Worm (Caenorhabditis elegans) whole organism, young adult: ENCODE results near the gene sec-23.

Experiments used
- C17E4.6 ChIP-seq: fragments of 200-800 bp; sonication (Bioruptor generic); IDR thresholded peaks from 2 replicates; pipeline ENCODE4 v1.3.6; 2022; ENCODE audit warnings: missing genetic modification reagents, missing genetic modification characterization, missing compliant biosample characterization
- F49E8.2 ChIP-seq: sonication (generic microtip); optimal IDR thresholded peaks from 3 replicates; lab custom pipeline; 2017; ENCODE audit warnings: missing genetic modification characterization, mild to moderate bottlenecking, missing compliant biosample characterization, antibody characterized with exemption, moderate library complexity; ENCODE audit not compliant: insufficient read depth
- F57A8.1 ChIP-seq: fragments of 200-800 bp; sonication (Bioruptor generic); optimal IDR thresholded peaks from 2 replicates; lab custom pipeline; 2018; ENCODE audit warnings: mild to moderate bottlenecking, missing genetic modification characterization, moderate library complexity, missing compliant biosample characterization
- T07F8.4 ChIP-seq: sonication (generic microtip); optimal IDR thresholded peaks from 2 replicates; lab custom pipeline; 2016; ENCODE audit warnings: mild to moderate bottlenecking, missing genetic modification characterization, moderate library complexity, missing compliant biosample characterization
- Y53F4B.3 ChIP-seq: fragments of 200-800 bp; sonication (Bioruptor generic); IDR thresholded peaks from 2 replicates; pipeline ENCODE4 v1.3.6; 2022; ENCODE audit warnings: missing genetic modification reagents, missing genetic modification characterization, missing compliant biosample characterization
- Y95B8A.8 ChIP-seq: fragments of 200-800 bp; sonication (Bioruptor generic); IDR thresholded peaks from 2 replicates; pipeline ENCODE4 v1.3.6; 2022; ENCODE audit warnings: missing genetic modification reagents, missing genetic modification characterization, missing compliant biosample characterization
- ZK185.1 ChIP-seq: sonication (generic microtip); optimal IDR thresholded peaks from 2 replicates; lab custom pipeline; 2016; ENCODE audit warnings: mild to moderate bottlenecking, missing genetic modification characterization, missing compliant biosample characterization; ENCODE audit not compliant: poor library complexity, severe bottlenecking
- attf-5 ChIP-seq: fragments of 200-800 bp; sonication (Bioruptor generic); optimal IDR thresholded peaks from 2 replicates; lab custom pipeline; 2018; ENCODE audit warnings: mild to moderate bottlenecking, missing genetic modification characterization, missing compliant biosample characterization
- cebp-1 ChIP-seq, 2 experiments: fragments of 200-800 bp in 1 of 2; sonication (Bioruptor generic) in 1 of 2; sonication (generic microtip) in 1 of 2; IDR thresholded peaks in 1 of 2; optimal IDR thresholded peaks in 1 of 2; 2 replicates each; pipeline versions ENCODE4 v1.3.6 to Lab custom; 2017 to 2022; ENCODE audit warnings: missing compliant biosample characterization in 2 of 2, missing genetic modification characterization in 2 of 2, mild to moderate bottlenecking in 1 of 2, missing genetic modification reagents in 1 of 2, moderate library complexity in 1 of 2
- ceh-91 ChIP-seq: fragments of 200-800 bp; sonication (Bioruptor generic); IDR thresholded peaks from 2 replicates; pipeline ENCODE4 v1.3.6; 2022; ENCODE audit warnings: missing genetic modification reagents, missing genetic modification characterization, missing compliant biosample characterization
- die-1 ChIP-seq: sonication (generic microtip); optimal IDR thresholded peaks from 2 replicates; lab custom pipeline; 2016; ENCODE audit warnings: missing genotype, mild to moderate bottlenecking, missing genetic modification characterization, missing compliant biosample characterization
- egl-44 ChIP-seq: fragments of 200-800 bp; sonication (Bioruptor generic); IDR thresholded peaks from 2 replicates; pipeline ENCODE4 v1.3.6; 2022; ENCODE audit warnings: missing genetic modification reagents, missing genetic modification characterization, missing compliant biosample characterization
- ets-4 ChIP-seq: fragments of 200-800 bp; sonication (Bioruptor generic); optimal IDR thresholded peaks from 2 replicates; lab custom pipeline; 2018; ENCODE audit warnings: mild to moderate bottlenecking, missing genetic modification characterization, missing compliant biosample characterization
- gei-17 ChIP-seq: fragments of 200-800 bp; sonication (Bioruptor generic); optimal IDR thresholded peaks from 2 replicates; lab custom pipeline; 2018; ENCODE audit warnings: mild to moderate bottlenecking, missing genetic modification characterization, missing compliant biosample characterization
- hlh-12 ChIP-seq: sonication (generic microtip); optimal IDR thresholded peaks from 2 replicates; lab custom pipeline; 2016; ENCODE audit warnings: missing genetic modification characterization, missing compliant biosample characterization
- hmg-20 ChIP-seq: fragments of 200-800 bp; sonication (Bioruptor generic); IDR thresholded peaks from 2 replicates; pipeline ENCODE4 v1.3.6; 2022; ENCODE audit warnings: missing genetic modification reagents, missing genetic modification characterization, missing compliant biosample characterization
- hrde-1 ChIP-seq: sonication (generic microtip); optimal IDR thresholded peaks from 2 replicates; lab custom pipeline; 2016; ENCODE audit warnings: missing genetic modification characterization, mild to moderate bottlenecking, missing compliant biosample characterization, moderate library complexity, missing genotype, missing genetic modification reagents, borderline replicate concordance
- lag-1 ChIP-seq: fragments of 200-800 bp; sonication (Bioruptor generic); IDR thresholded peaks from 2 replicates; pipeline ENCODE4 v1.3.6; 2022; ENCODE audit warnings: missing genetic modification reagents, missing genetic modification characterization, missing compliant biosample characterization
- lir-1 ChIP-seq: fragments of 200-800 bp; sonication (Bioruptor generic); conservative IDR thresholded peaks from 2 replicates; pipeline ENCODE4 v1.3.6; 2022; ENCODE audit warnings: missing genetic modification reagents, missing genetic modification characterization, missing compliant biosample characterization
- lsl-1 ChIP-seq: fragments of 200-800 bp; sonication (Bioruptor generic); optimal IDR thresholded peaks from 2 replicates; lab custom pipeline; 2018; ENCODE audit warnings: mild to moderate bottlenecking, missing genetic modification characterization, moderate library complexity, missing compliant biosample characterization
- lsy-27 ChIP-seq: sonication (generic microtip); optimal IDR thresholded peaks from 2 replicates; lab custom pipeline; 2017; ENCODE audit warnings: missing genetic modification characterization, mild to moderate bottlenecking, missing compliant biosample characterization, antibody characterized with exemption, missing genotype, borderline replicate concordance; ENCODE audit not compliant: insufficient read depth
- madf-10 ChIP-seq: sonication (generic microtip); optimal IDR thresholded peaks from 2 replicates; lab custom pipeline; 2016; ENCODE audit warnings: mild to moderate bottlenecking, missing genetic modification characterization, missing compliant biosample characterization
- mcd-1 ChIP-seq: fragments of 200-800 bp; sonication (Bioruptor generic); IDR thresholded peaks from 2 replicates; pipeline ENCODE4 v1.3.6; 2022; ENCODE audit warnings: missing genetic modification reagents, missing genetic modification characterization, missing compliant biosample characterization
- mel-28 ChIP-seq: sonication (generic microtip); optimal IDR thresholded peaks from 2 replicates; lab custom pipeline; 2016; ENCODE audit warnings: borderline replicate concordance, mild to moderate bottlenecking, missing genetic modification characterization, missing compliant biosample characterization
- mxl-1 ChIP-seq: sonication (generic microtip); optimal IDR thresholded peaks from 2 replicates; lab custom pipeline; 2016; ENCODE audit warnings: missing genetic modification characterization, missing compliant biosample characterization
- nfyb-1 ChIP-seq: fragments of 200-800 bp; sonication (Bioruptor generic); IDR thresholded peaks from 2 replicates; pipeline ENCODE4 v1.3.6; 2022; ENCODE audit warnings: missing genetic modification reagents, missing genetic modification characterization, missing compliant biosample characterization
- nhr-90 ChIP-seq: sonication (generic microtip); optimal IDR thresholded peaks from 2 replicates; lab custom pipeline; 2016; ENCODE audit warnings: missing genotype, mild to moderate bottlenecking, missing genetic modification characterization, missing compliant biosample characterization
- rcor-1 ChIP-seq: fragments of 200-800 bp; sonication (Bioruptor generic); IDR thresholded peaks from 2 replicates; pipeline ENCODE4 v1.3.6; 2022; ENCODE audit warnings: missing genetic modification reagents, missing genetic modification characterization, missing compliant biosample characterization
- rpc-1 ChIP-seq, 2 experiments: fragments of 150-350 bp in 1 of 2; sonication (generic microtip) in 1 of 2; optimal IDR thresholded peaks; 2 replicates each; lab custom pipeline; 2014 to 2018; ENCODE audit warnings: missing biosample characterization in 1 of 2, missing genetic modification characterization in 1 of 2, missing genetic modification reagents in 1 of 2, missing genotype in 1 of 2
- snpc-3.4 ChIP-seq: sonication (generic microtip); optimal IDR thresholded peaks from 2 replicates; lab custom pipeline; 2017; ENCODE audit warnings: missing genetic modification characterization, mild to moderate bottlenecking, missing compliant biosample characterization, antibody characterized with exemption, moderate library complexity, missing genotype, missing genetic modification reagents
- tbp1 ChIP-seq: fragments of 200-800 bp; sonication (Bioruptor generic); optimal IDR thresholded peaks from 2 replicates; lab custom pipeline; 2018; ENCODE audit warnings: mild to moderate bottlenecking, missing genetic modification characterization, missing compliant biosample characterization
- tlf-1 ChIP-seq: fragments of 200-800 bp; sonication (Bioruptor generic); optimal IDR thresholded peaks from 2 replicates; lab custom pipeline; 2018; ENCODE audit warnings: mild to moderate bottlenecking, missing genetic modification characterization, missing compliant biosample characterization
- zfh-2 ChIP-seq: fragments of 200-800 bp; sonication (Bioruptor generic); conservative IDR thresholded peaks from 2 replicates; pipeline ENCODE4 v1.3.6; 2022; ENCODE audit warnings: missing genetic modification reagents, missing genetic modification characterization, missing compliant biosample characterization
- ztf-18 ChIP-seq: sonication (generic microtip); optimal IDR thresholded peaks from 2 replicates; lab custom pipeline; 2016; ENCODE audit warnings: missing genotype, mild to moderate bottlenecking, missing genetic modification characterization, missing compliant biosample characterization
- ztf-22 ChIP-seq: fragments of 200-800 bp; sonication (Bioruptor generic); optimal IDR thresholded peaks from 2 replicates; lab custom pipeline; 2018; ENCODE audit warnings: mild to moderate bottlenecking, missing genetic modification characterization, moderate library complexity, missing compliant biosample characterization

Gene sec-23

ce11 chrV:20097164-20097563 is 6.1 kb downstream of the sec-23 start:
- no peak for TF ChIP-seq tlf-1
- no peak for TF ChIP-seq snpc-3.4
- TF ChIP-seq mel-28 = no peak
- TF ChIP-seq zfh-2 (GFP tag; lab: Robert Waterston, UW) = peak; percentile 77
- TF ChIP-seq die-1 (tag; lab: Kevin White, UChicago) = no peak

- no peak for TF ChIP-seq F57A8.1 (GFP tag; lab: Kevin White, UChicago)
- no peak for TF ChIP-seq ets-4 (GFP tag; lab: Kevin White, UChicago)
- no peak for TF ChIP-seq F49E8.2
- TF ChIP-seq lir-1 (GFP tag; lab: Robert Waterston, UW) = no peak
- no peak for TF ChIP-seq nfyb-1 (GFP tag; lab: Robert Waterston, UW)
- TF ChIP-seq gei-17 (GFP tag; lab: Kevin White, UChicago) = no peak
- no peak for TF ChIP-seq cebp-1 (GFP tag; IDR thresholded peaks at IDR 0.05; lab: Robert Waterston, UW)
- TF ChIP-seq cebp-1 (tag; optimal IDR thresholded peaks at IDR 0.05; lab: Kevin White, UChicago) = no peak
- no peak for TF ChIP-seq lsy-27 (tag; lab: Kevin White, UChicago)
- no peak for TF ChIP-seq hmg-20 (GFP tag; lab: Robert Waterston, UW)
Measured at ce11 chrV:20104417-20104816, 13.4 kb downstream of the sec-23 start.

ce11 chrV:20105210-20105793 is 14.2 kb downstream of the sec-23 start:
- TF ChIP-seq ztf-18 (tag; lab: Kevin White, UChicago) (no peak), lsy-27 (tag; lab: Kevin White, UChicago) (no peak), attf-5 (GFP tag; lab: Kevin White, UChicago) (no peak), hrde-1 (tag; lab: Kevin White, UChicago) (no peak), tlf-1 (no peak), lsl-1 (GFP tag; lab: Kevin White, UChicago) (no peak), hlh-12 (tag; lab: Kevin White, UChicago) (no peak), Y95B8A.8 (no peak), T07F8.4 (tag; lab: Kevin White, UChicago) (no peak)

ce11 chrV:20119770-20120169 is 28.7 kb downstream of the sec-23 start:
- TF ChIP-seq ceh-91 (GFP tag; lab: Robert Waterston, UW) (no peak), rpc-1 (optimal IDR thresholded peaks at IDR 0.05; lab: Kevin White, UChicago) (peak; percentile 17), rpc-1 (tag; optimal IDR thresholded peaks at IDR 0.05; lab: Kevin White, UChicago) (peak; percentile 62), lag-1 (no peak), Y53F4B.3 (GFP tag; lab: Robert Waterston, UW) (no peak), mxl-1 (tag; lab: Kevin White, UChicago) (no peak), gei-17 (GFP tag; lab: Kevin White, UChicago) (no peak), madf-10 (no peak), ztf-22 (GFP tag; lab: Kevin White, UChicago) (no peak), rcor-1 (GFP tag; lab: Robert Waterston, UW) (no peak), tbp1 (GFP tag; lab: Kevin White, UChicago) (peak; percentile 71), C17E4.6 (GFP tag; lab: Robert Waterston, UW) (no peak), die-1 (tag; lab: Kevin White, UChicago) (no peak), mcd-1 (GFP tag; lab: Robert Waterston, UW) (no peak), ZK185.1 (tag; lab: Kevin White, UChicago) (no peak), nhr-90 (no peak), egl-44 (GFP tag; lab: Robert Waterston, UW) (no peak)
- TF ChIP-seq, all 124 proteins: peak for 2
